Fruit fly (Drosophila melanogaster): ENCODE measurements around the gene Dpm3.

The Dpm3 gene

DNA sequence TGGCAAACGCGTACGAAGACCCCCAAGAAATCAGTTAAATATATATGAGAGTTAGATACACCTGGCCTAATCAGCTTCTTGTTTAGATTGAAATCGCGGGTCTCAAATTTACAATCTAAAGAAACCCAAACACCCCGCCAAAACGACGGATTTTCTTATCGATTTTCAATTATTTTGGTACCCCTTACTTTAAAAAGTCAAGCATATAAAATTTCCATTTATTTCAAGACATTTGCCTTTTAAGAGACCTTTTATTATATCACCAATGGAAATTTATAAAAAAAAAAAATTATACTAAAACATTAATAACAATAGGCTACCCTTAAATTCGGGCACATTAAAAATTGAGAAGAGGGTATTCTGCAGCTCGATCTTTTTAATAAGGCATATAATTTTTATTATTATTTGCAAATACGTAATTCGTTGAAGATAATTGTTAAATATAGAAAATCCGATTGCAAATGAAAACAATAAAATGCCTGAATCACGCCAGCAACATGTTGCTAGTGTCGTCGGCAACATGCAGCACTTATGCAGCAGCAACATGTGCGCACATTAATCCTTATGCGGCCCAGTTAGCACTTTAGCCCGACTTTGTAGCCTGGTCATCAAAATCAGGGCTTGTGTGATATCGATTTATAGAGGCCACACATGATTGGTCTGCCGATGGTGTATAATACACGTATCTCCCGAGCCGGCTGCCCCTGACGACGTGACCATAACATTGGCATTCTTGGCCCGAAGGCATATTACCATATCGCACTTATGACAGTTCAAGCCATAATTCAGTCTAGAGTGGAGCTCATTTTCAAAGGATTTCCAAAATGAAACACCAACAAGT lies 30.8 kb downstream of the Dpm3 start, which contains the start of the genes Lip3 and CG34309 (continued):
- no peak for TF ChIP-seq CG3032 (tag; optimal IDR thresholded peaks at IDR 0.05)
- TF ChIP-seq lz (GFP tag; optimal IDR thresholded peaks at IDR 0.05): peak; percentile 53
- TF ChIP-seq Hr39 (GFP tag; optimal IDR thresholded peaks at IDR 0.05): peak; percentile 39
- TF ChIP-seq CG1621 (tag; optimal IDR thresholded peaks at IDR 0.05): no peak
- peak; percentile 10 for TF ChIP-seq Ets96B (tag; optimal IDR thresholded peaks at IDR 0.05)
- TF ChIP-seq Sox15 (GFP tag; optimal IDR thresholded peaks at IDR 0.05): no peak
- no peak for TF ChIP-seq fd85E (GFP tag; optimal IDR thresholded peaks at IDR 0.05)
- TF ChIP-seq CG8119 (GFP tag; IDR thresholded peaks at IDR 0.05): no peak
- TF ChIP-seq CG31627 (GFP tag; optimal IDR thresholded peaks at IDR 0.05): peak; percentile 52
- no peak for TF ChIP-seq CG6854 (GFP tag; optimal IDR thresholded peaks at IDR 0.05)
- no peak for TF ChIP-seq CG16779 (tag; optimal IDR thresholded peaks at IDR 0.05)
- TF ChIP-seq Gug (GFP tag; IDR thresholded peaks at IDR 0.05): no peak
- TF ChIP-seq cyc (GFP tag; optimal IDR thresholded peaks at IDR 0.05): peak; percentile 32
- TF ChIP-seq Eip93F (GFP tag; optimal IDR thresholded peaks at IDR 0.05): peak; percentile 15
- peak; percentile 28 for TF ChIP-seq Sox14 (GFP tag; optimal IDR thresholded peaks at IDR 0.05)
- peak; percentile 31 for TF ChIP-seq topi (GFP tag; optimal IDR thresholded peaks at IDR 0.05)
- TF ChIP-seq net (GFP tag; optimal IDR thresholded peaks at IDR 0.05): no peak
- TF ChIP-seq CG10669 (GFP tag; optimal IDR thresholded peaks at IDR 0.05): no peak
- TF ChIP-seq acj6 (GFP tag; optimal IDR thresholded peaks at IDR 0.05): peak; percentile 39
- TF ChIP-seq salr (GFP tag; optimal IDR thresholded peaks at IDR 0.05): no peak
- peak; percentile 86 for TF ChIP-seq vri (GFP tag; optimal IDR thresholded peaks at IDR 0.05)
- TF ChIP-seq Smox (GFP tag; optimal IDR thresholded peaks at IDR 0.05): peak; percentile 72
- no peak for TF ChIP-seq dac (GFP tag; optimal IDR thresholded peaks at IDR 0.05)
- no peak for TF ChIP-seq Eip78C (GFP tag)
- TF ChIP-seq CG8319 (GFP tag; optimal IDR thresholded peaks at IDR 0.05): no peak
- no peak for TF ChIP-seq CG7368 (GFP tag; optimal IDR thresholded peaks at IDR 0.05)
- no peak for TF ChIP-seq CG11294 (GFP tag; IDR thresholded peaks at IDR 0.05)
- TF ChIP-seq Hr4 (GFP tag; optimal IDR thresholded peaks at IDR 0.05): no peak

DNA sequence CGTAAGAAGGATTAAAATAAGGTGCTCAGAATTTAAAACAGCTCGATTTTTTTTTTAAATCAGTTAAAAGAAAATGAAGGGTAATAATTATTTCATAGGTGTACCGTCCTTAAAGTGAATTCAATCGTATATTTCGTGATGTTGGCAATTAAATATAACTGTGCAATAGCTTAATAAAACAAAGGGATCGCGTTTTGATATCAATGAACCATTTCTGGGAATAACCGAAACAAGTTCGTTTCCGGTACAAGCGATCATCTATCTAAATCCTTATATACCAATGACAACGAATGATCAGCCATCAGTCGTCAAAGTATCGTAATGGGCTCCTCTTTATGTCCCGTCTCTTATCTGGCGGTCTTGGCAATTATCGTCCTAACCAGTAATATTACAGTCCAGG lies 33.5 kb downstream of the Dpm3 start, which contains the start of gene CheA87a:
Gene CheA87a (plus strand): TSS at position 301 of the 400 bp plus-strand sequence.
- TF ChIP-seq fkh (GFP tag; optimal IDR thresholded peaks at IDR 0.05): no peak
- no peak for TF ChIP-seq CG3032 (tag; optimal IDR thresholded peaks at IDR 0.05)
- no peak for TF ChIP-seq CG10631 (GFP tag; optimal IDR thresholded peaks at IDR 0.05)
- no peak for TF ChIP-seq Met (GFP tag; optimal IDR thresholded peaks at IDR 0.05)
- no peak for TF ChIP-seq dac (GFP tag; optimal IDR thresholded peaks at IDR 0.05)
- TF ChIP-seq cyc (GFP tag; optimal IDR thresholded peaks at IDR 0.05): no peak
- TF ChIP-seq CG32006 (GFP tag; optimal IDR thresholded peaks at IDR 0.05): no peak

DNA sequence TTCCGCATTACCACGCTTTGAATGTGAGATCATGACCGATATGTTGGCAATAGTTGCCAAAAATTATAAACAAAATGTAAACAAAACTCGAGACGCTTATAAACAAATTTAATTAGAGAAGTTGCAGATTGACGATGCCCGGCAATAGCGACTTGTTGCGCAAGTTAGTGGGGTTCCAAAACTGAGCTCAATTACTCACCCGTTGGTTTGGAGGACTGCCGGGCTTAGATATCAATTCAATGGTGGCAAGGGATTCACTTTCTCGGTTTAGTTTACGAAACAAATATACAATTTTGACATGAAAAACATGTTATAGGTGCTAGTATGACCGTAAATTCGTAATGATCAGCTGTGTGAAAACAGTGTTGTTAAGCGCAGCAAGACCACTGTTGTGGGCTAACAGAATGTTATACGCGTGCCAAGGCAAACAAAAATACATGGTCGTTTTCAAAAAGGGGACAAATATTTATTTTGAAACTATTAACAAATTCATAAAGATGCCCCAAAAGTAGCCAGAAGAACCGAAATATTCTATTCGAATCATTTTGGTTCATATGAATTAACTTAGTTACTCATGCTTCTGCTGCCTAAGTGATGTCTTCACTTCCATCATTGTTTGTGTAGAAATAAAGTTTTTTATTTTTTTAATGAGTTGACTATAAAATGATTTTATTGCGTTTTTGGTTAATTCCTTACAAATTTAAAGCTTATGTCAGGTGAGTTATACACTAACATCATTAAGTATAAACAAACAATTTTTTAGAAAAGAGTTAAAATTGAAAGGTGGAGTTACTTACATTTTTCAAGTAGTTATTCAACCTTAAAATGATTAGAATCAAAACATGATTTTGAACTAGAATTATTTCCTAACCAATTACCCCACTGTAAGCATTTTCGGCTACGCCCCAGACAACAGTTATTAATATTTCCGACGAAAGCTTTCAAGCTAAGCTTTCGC lies 36.0 kb downstream of the Dpm3 start, which contains the start of gene Elp6:
Gene Elp6 (minus strand): TSS at position 350 of the 958 bp plus-strand sequence.
- peak; percentile 82 for TF ChIP-seq CG8632 (GFP tag; optimal IDR thresholded peaks at IDR 0.05)
- TF ChIP-seq CG3919 (GFP tag; optimal IDR thresholded peaks at IDR 0.05): peak; percentile 86
- peak; percentile 79 for TF ChIP-seq CG6276 (GFP tag; optimal IDR thresholded peaks at IDR 0.05)
- peak; percentile 21 for TF ChIP-seq CG16779 (tag; optimal IDR thresholded peaks at IDR 0.05)
- peak; percentile 74 for TF ChIP-seq Ets96B (tag; optimal IDR thresholded peaks at IDR 0.05)
- TF ChIP-seq CG10669 (GFP tag; optimal IDR thresholded peaks at IDR 0.05): peak; percentile 78
- peak; percentile 89 for TF ChIP-seq topi (GFP tag; optimal IDR thresholded peaks at IDR 0.05)
- peak; percentile 90 for TF ChIP-seq pdm3 (GFP tag; optimal IDR thresholded peaks at IDR 0.05)
- TF ChIP-seq CG6163 (GFP tag; IDR thresholded peaks at IDR 0.05): peak; percentile 73
- TF ChIP-seq Sox14 (GFP tag; optimal IDR thresholded peaks at IDR 0.05): peak; percentile 86
- peak; percentile 88 for TF ChIP-seq CG10631 (GFP tag; optimal IDR thresholded peaks at IDR 0.05)
- TF ChIP-seq Hr38 (GFP tag; optimal IDR thresholded peaks at IDR 0.05): no peak
- peak; percentile 82 for TF ChIP-seq CG34406 (GFP tag; optimal IDR thresholded peaks at IDR 0.05)
- TF ChIP-seq Ets21C (GFP tag; optimal IDR thresholded peaks at IDR 0.05): peak; percentile 78
- peak; percentile 92 for TF ChIP-seq CG32006 (GFP tag; optimal IDR thresholded peaks at IDR 0.05)
- peak; percentile 79 for TF ChIP-seq spab (GFP tag; optimal IDR thresholded peaks at IDR 0.05)
- peak; percentile 50 for TF ChIP-seq fkh (GFP tag; optimal IDR thresholded peaks at IDR 0.05)
- TF ChIP-seq net (GFP tag; optimal IDR thresholded peaks at IDR 0.05): peak; percentile 84
- peak; percentile 31 for TF ChIP-seq CG6854 (GFP tag; optimal IDR thresholded peaks at IDR 0.05)
- TF ChIP-seq Lpt (GFP tag; optimal IDR thresholded peaks at IDR 0.05): peak; percentile 74
- peak; percentile 94 for TF ChIP-seq esn (GFP tag; optimal IDR thresholded peaks at IDR 0.05)
- TF ChIP-seq Eip93F (GFP tag; optimal IDR thresholded peaks at IDR 0.05): no peak
- peak; percentile 60 for TF ChIP-seq CG15336 (GFP tag; IDR thresholded peaks at IDR 0.05)
